Worm (Caenorhabditis elegans) whole organism, early embryonic: Measurements from ENCODE around the gene glb-29.

Experiments
- ama-1 ChIP-seq: fragments of 150-350 bp; optimal IDR thresholded peaks from 2 replicates; lab custom pipeline; 2014
- ceh-13 ChIP-seq: fragments of 200-800 bp; sonication (Bioruptor generic); optimal IDR thresholded peaks from 2 replicates; lab custom pipeline; 2018; ENCODE audit warnings: mild to moderate bottlenecking, missing genetic modification characterization, missing compliant biosample characterization
- flt-1 ChIP-seq: fragments of 200-800 bp; sonication (Bioruptor generic); IDR thresholded peaks from 2 replicates; pipeline ENCODE4 v1.3.6; 2022; ENCODE audit warnings: missing genetic modification characterization, missing compliant biosample characterization
- hmg-4 ChIP-seq: fragments of 200-800 bp; sonication (Bioruptor generic); optimal IDR thresholded peaks from 2 replicates; lab custom pipeline; 2018; ENCODE audit warnings: mild to moderate bottlenecking, missing genetic modification characterization, missing compliant biosample characterization
- hnd-1 ChIP-seq: sonication (generic microtip); optimal IDR thresholded peaks from 2 replicates; lab custom pipeline; 2016; ENCODE audit warnings: missing genetic modification characterization, missing compliant biosample characterization
- scrt-1 ChIP-seq: fragments of 200-800 bp; sonication (Bioruptor generic); IDR thresholded peaks from 2 replicates; pipeline ENCODE4 v1.3.6; 2022; ENCODE audit warnings: missing genetic modification characterization, missing compliant biosample characterization
- tra-4 ChIP-seq: sonication (generic microtip); optimal IDR thresholded peaks from 2 replicates; lab custom pipeline; 2017; ENCODE audit warnings: missing genetic modification characterization, missing compliant biosample characterization

- TF ChIP-seq ama-1 (peak; percentile 37), tra-4 (tag; lab: Kevin White, UChicago) (no peak), ceh-13 (GFP tag; lab: Kevin White, UChicago) (no peak), hmg-4 (GFP tag; lab: Kevin White, UChicago) (no peak), flt-1 (GFP tag; lab: Robert Waterston, UW) (no peak), scrt-1 (no peak), hnd-1 (tag; lab: Kevin White, UChicago) (no peak)
These were observed 20.1 kb upstream of the glb-29 start, which contains the start of gene Y17G7B.3 for ce11 chrII:11988724-11989123.
